Worm (Caenorhabditis elegans) whole organism, young adult: ENCODE results near the gene C36C5.15.

Source experiments
- B0035.1 ChIP-seq: sonication (generic microtip); optimal IDR thresholded peaks from 2 replicates; lab custom pipeline; 2016; ENCODE audit warnings: missing genetic modification characterization, mild to moderate bottlenecking, missing compliant biosample characterization, missing genotype, missing genetic modification reagents
- F57C9.4 ChIP-seq: sonication (generic microtip); optimal IDR thresholded peaks from 2 replicates; lab custom pipeline; 2017; ENCODE audit warnings: mild to moderate bottlenecking, missing genetic modification characterization, missing compliant biosample characterization
- T26A5.8 ChIP-seq: sonication (generic microtip); optimal IDR thresholded peaks from 2 replicates; lab custom pipeline; 2016; ENCODE audit warnings: missing genetic modification characterization, missing compliant biosample characterization
- aptf-3 ChIP-seq: fragments of 200-800 bp; sonication (Bioruptor generic); IDR thresholded peaks from 2 replicates; pipeline ENCODE4 v1.3.6; 2022; ENCODE audit warnings: missing genetic modification characterization, missing compliant biosample characterization
- dox-1 ChIP-seq: fragments of 200-800 bp; sonication (Bioruptor generic); IDR thresholded peaks from 2 replicates; pipeline ENCODE4 v1.3.6; 2022; ENCODE audit warnings: missing genetic modification reagents, missing genetic modification characterization, missing compliant biosample characterization
- dpl-1 ChIP-seq: fragments of 150-350 bp; optimal IDR thresholded peaks from 2 replicates; lab custom pipeline; 2014; ENCODE audit warnings: missing biosample characterization, missing genetic modification reagents, missing genetic modification characterization
- hmg-1.2 ChIP-seq: fragments of 200-800 bp; sonication (Bioruptor generic); IDR thresholded peaks from 2 replicates; pipeline ENCODE4 v1.3.6; 2022; ENCODE audit warnings: missing genetic modification reagents, missing genetic modification characterization, missing compliant biosample characterization
- lin-35 ChIP-seq, 3 experiments: fragments of 150-350 bp in 2 of 3; sonication (generic microtip) in 1 of 3; optimal IDR thresholded peaks; 2 replicates each; lab custom pipeline; 2014 to 2018; ENCODE audit warnings: missing biosample characterization in 3 of 3, missing genetic modification characterization in 3 of 3, missing genetic modification reagents in 3 of 3
- madf-6 ChIP-seq: fragments of 200-800 bp; sonication (Bioruptor generic); IDR thresholded peaks from 2 replicates; pipeline ENCODE4 v1.3.6; 2022; ENCODE audit warnings: missing genetic modification reagents, missing genetic modification characterization, missing compliant biosample characterization
- mes-4 ChIP-seq: sonication (generic microtip); optimal IDR thresholded peaks from 2 replicates; lab custom pipeline; 2016; ENCODE audit warnings: missing genotype, missing genetic modification characterization, missing compliant biosample characterization
- nfya-2 ChIP-seq: fragments of 200-800 bp; sonication (Bioruptor generic); IDR thresholded peaks from 2 replicates; pipeline ENCODE4 v1.3.6; 2022; ENCODE audit warnings: missing genetic modification reagents, missing genetic modification characterization, missing compliant biosample characterization
- nhr-80 ChIP-seq: sonication (generic microtip); optimal IDR thresholded peaks from 2 replicates; lab custom pipeline; 2016; ENCODE audit warnings: missing genetic modification characterization, missing compliant biosample characterization
- pbrm-1 ChIP-seq: fragments of 200-800 bp; sonication (Bioruptor generic); IDR thresholded peaks from 2 replicates; pipeline ENCODE4 v1.3.6; 2022; ENCODE audit warnings: missing genetic modification reagents, missing genetic modification characterization, missing compliant biosample characterization
- sea-2 ChIP-seq: fragments of 200-800 bp; sonication (Bioruptor generic); IDR thresholded peaks from 2 replicates; pipeline ENCODE4 v1.3.6; 2022; ENCODE audit warnings: missing genetic modification characterization, missing compliant biosample characterization
- snpc-3.4 ChIP-seq: sonication (generic microtip); optimal IDR thresholded peaks from 2 replicates; lab custom pipeline; 2017; ENCODE audit warnings: missing genetic modification characterization, mild to moderate bottlenecking, missing compliant biosample characterization, antibody characterized with exemption, moderate library complexity, missing genotype, missing genetic modification reagents
- ztf-18 ChIP-seq: sonication (generic microtip); optimal IDR thresholded peaks from 2 replicates; lab custom pipeline; 2016; ENCODE audit warnings: missing genotype, mild to moderate bottlenecking, missing genetic modification characterization, missing compliant biosample characterization
- ztf-3 ChIP-seq: fragments of 200-800 bp; sonication (Bioruptor generic); optimal IDR thresholded peaks from 2 replicates; lab custom pipeline; 2018; ENCODE audit warnings: mild to moderate bottlenecking, missing genetic modification characterization, missing compliant biosample characterization

The C36C5.15 gene

DNA sequence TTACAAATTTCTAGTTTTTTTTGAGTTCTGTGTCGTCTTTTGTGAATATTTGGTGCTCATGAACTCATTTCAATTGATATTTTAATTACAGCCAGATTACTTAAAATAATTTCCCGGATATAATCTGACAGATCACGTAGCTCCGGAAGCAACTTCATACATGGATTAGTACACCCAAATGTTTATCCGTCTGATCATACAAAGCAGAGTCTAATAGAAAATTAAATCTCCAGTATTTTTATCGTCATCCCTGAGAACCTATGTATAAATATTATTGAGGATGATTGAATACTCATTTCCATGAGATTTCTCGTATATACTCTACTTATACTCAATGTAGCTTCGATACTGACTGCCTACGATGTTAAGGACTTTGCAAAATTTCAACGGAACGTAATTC, 43.6 kb downstream of the C36C5.15 start, which contains the start of gene Y73C8C.12 (continued):
- TF ChIP-seq T26A5.8 (no peak), madf-6 (GFP tag; lab: Robert Waterston, UW) (no peak)

DNA sequence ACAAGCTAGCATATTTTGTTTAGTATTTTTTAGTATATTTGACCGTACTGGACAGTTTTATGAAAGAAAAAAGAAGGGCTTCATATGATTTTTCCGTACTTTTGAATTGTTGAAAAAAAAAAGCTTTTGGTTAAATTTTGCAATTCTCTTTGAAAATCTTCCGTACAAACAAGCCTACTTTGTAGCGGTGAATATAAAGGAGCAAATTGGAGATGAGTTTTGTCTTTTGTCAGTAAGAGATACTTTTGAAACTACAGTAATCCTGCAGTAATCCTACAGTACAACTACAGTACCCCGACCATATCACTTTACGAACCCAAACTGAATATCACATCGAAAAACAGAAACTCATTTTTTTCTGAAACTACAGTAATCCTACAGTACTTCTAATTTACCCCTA, 46.1 kb downstream of the C36C5.15 start:
- TF ChIP-seq ztf-3 (GFP tag; lab: Kevin White, UChicago) (no peak), hmg-1.2 (GFP tag; lab: Robert Waterston, UW) (no peak), nfya-2 (GFP tag; lab: Robert Waterston, UW) (no peak), F57C9.4 (tag; lab: Kevin White, UChicago) (no peak), sea-2 (no peak), dpl-1 (GFP tag; lab: Kevin White, UChicago) (no peak), snpc-3.4 (no peak)

DNA sequence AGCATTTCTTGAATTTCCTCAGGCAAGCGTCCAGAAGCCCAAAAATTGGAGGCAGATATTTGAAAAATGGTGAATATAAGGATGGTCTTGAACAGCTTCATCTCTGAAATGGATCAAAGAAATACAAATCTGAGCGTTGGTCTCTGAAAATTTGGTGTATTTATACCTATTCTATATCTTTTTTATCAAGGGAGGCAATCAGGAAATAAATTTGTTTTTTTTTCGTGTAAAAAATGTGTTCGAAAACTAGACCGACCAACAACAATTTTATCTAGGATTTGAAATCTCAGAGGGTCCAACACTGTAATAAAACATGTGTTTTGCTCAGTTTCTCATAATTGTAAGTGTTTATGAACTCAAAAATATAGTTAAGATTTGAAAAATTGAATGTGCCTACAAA, 46.8 kb downstream of the C36C5.15 start, which contains the start of gene srt-56:
TSS of gene srt-56 (minus strand) at position 101 of the 400 bp plus-strand sequence.
- TF ChIP-seq aptf-3 (no peak), ztf-18 (tag; lab: Kevin White, UChicago) (no peak), dpl-1 (GFP tag; lab: Kevin White, UChicago) (no peak), B0035.1 (tag; lab: Kevin White, UChicago) (no peak)

DNA sequence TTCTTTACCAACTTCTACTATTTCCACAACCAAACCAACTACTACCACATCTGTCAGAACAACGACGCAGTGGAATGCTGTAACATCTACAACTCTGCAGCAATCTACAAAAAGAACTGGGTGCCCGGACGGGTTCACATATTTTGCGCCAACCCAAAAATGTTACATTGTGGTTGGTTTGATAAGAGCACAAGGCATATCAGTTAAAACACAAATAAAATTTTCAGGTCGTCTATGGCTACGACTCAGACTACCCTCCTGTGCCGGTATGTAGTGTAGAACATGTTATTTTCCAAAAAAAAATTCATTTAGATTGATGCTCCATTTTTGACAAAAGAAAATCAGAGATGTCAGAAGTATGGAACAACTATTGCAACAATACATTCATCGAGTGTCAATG, 49.4 kb downstream of the C36C5.15 start:
- TF ChIP-seq dox-1 (GFP tag; lab: Robert Waterston, UW) = 0 out of 2 replicates have a peak, but pooled peaks have one; percentile 34
- TF ChIP-seq lin-35 (GFP tag; optimal IDR thresholded peaks at IDR 0.05; lab: Kevin White, UChicago) = no peak
- TF ChIP-seq pbrm-1 (GFP tag; lab: Robert Waterston, UW) = no peak
- TF ChIP-seq mes-4 (tag; lab: Kevin White, UChicago) = no peak
- TF ChIP-seq nhr-80 (tag; lab: Kevin White, UChicago) = peak; percentile 50

DNA sequence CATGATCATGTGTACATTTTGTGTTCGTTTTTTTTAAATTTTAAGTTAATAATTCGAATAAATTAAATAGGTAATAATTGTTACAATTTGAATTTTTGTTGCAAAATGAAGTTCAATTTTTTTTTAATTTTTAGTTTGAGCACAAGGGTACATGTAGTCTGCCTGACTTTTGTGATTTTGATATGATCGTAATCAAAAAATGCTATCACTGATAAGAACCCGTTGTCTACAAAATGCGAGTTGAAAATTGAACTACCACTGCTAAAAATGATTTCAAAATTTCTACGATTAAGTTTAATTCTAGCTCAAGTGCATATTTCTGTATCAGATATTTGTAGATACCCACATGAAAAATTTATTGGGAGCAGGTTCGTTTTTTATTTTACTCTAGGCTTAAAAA, 50.4 kb downstream of the C36C5.15 start, which contains the start of gene clec-210:
TSS of gene clec-210 (plus strand) at position 211 of the 400 bp plus-strand sequence.
- TF ChIP-seq nhr-80 (tag; lab: Kevin White, UChicago) (peak; percentile 33), lin-35 (GFP tag; optimal IDR thresholded peaks at IDR 0.05; lab: Kevin White, UChicago) (no peak)
